Worm (Caenorhabditis elegans): ENCODE data around the gene fut-5.

DNA sequence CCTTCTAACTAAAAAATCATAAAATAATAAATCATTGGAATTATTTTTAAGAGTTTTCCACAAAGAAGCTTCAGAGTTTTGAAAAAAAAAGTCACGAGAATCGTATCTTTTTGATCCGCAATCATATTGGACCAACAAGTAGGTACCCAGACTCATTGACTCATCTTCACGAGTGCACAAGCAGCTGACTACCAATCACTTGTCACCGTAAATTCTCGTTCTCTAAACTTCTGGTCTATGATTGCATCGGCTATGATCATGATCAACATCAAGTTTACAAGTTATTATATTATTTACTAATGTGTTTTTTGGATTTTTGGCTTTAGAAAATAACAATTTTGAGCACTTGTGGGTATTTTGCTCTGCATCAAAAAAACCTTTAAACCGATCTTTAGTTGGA, 8.8 kb upstream of the fut-5 start:
- TF ChIP-seq ceh-82 (tag; optimal IDR thresholded peaks at IDR 0.05) (no peak), unc-62 (GFP tag; optimal IDR thresholded peaks at IDR 0.05) (no peak), zag-1 (tag; optimal IDR thresholded peaks at IDR 0.05) (no peak), mdl-1 (tag; optimal IDR thresholded peaks at IDR 0.05) (no peak), aly-2 (tag; optimal IDR thresholded peaks at IDR 0.05) (no peak), lin-13 (GFP tag; optimal IDR thresholded peaks at IDR 0.05) (no peak), C34B4.2 (tag; optimal IDR thresholded peaks at IDR 0.05) (no peak), ztf-11 (tag; optimal IDR thresholded peaks at IDR 0.05) (no peak), nhr-76 (tag; optimal IDR thresholded peaks at IDR 0.05) (no peak), lin-39 (tag; optimal IDR thresholded peaks at IDR 0.05) (no peak), nhr-90 (tag; optimal IDR thresholded peaks at IDR 0.05; ENCODE audit: poor library complexity) (no peak)

All from whole organism, L1 larva.